Fruit fly (Drosophila melanogaster) whole organism, embryonic: ENCODE results near the gene chic.

Source experiments
- CG10267 ChIP-seq: fragments of 200-800 bp; sonication (Bioruptor generic); optimal IDR thresholded peaks from 2 replicates; lab custom pipeline; 2018; ENCODE audit warnings: missing biosample characterization, mild to moderate bottlenecking, missing genetic modification characterization, moderate library complexity
- CG10431 ChIP-seq: fragments of 200-800 bp; sonication (Bioruptor generic); optimal IDR thresholded peaks from 3 replicates; lab custom pipeline; 2018; ENCODE audit warnings: missing biosample characterization, mild to moderate bottlenecking, missing genetic modification characterization
- CG11093 ChIP-seq: fragments of 200-800 bp; sonication (Bioruptor generic); IDR thresholded peaks from 3 replicates; pipeline ENCODE4 v1.3.6; 2022; ENCODE audit warnings: missing biosample characterization, missing genetic modification characterization
- CG11504 ChIP-seq: fragments of 200-800 bp; sonication (Bioruptor generic); optimal IDR thresholded peaks from 3 replicates; lab custom pipeline; 2019; ENCODE audit warnings: missing biosample characterization, mild to moderate bottlenecking, missing genetic modification characterization, moderate library complexity
- CG13296 ChIP-seq: fragments of 200-800 bp; sonication (Bioruptor generic); optimal IDR thresholded peaks from 3 replicates; lab custom pipeline; 2018; ENCODE audit warnings: missing biosample characterization, mild to moderate bottlenecking, missing genetic modification characterization
- CG15073 ChIP-seq: fragments of 200-800 bp; sonication (Bioruptor generic); optimal IDR thresholded peaks from 2 replicates; lab custom pipeline; 2016; ENCODE audit warnings: missing biosample characterization, missing genetic modification characterization
- CG15479 ChIP-seq: fragments of 200-800 bp; sonication (Bioruptor generic); optimal IDR thresholded peaks from 3 replicates; lab custom pipeline; 2019; ENCODE audit warnings: missing biosample characterization, mild to moderate bottlenecking, missing genetic modification characterization, moderate library complexity
- CG17829 ChIP-seq: fragments of 200-800 bp; optimal IDR thresholded peaks from 2 replicates; lab custom pipeline; 2019; ENCODE audit warnings: missing biosample characterization, mild to moderate bottlenecking, missing genetic modification characterization, moderate library complexity
- CG18011 ChIP-seq: fragments of 200-800 bp; sonication (Bioruptor generic); optimal IDR thresholded peaks from 2 replicates; lab custom pipeline; 2017; ENCODE audit warnings: missing biosample characterization, missing genetic modification characterization, mild to moderate bottlenecking, moderate library complexity, missing genotype
- CG2120 ChIP-seq: fragments of 200-800 bp; sonication (Bioruptor generic); optimal IDR thresholded peaks from 3 replicates; lab custom pipeline; 2016; ENCODE audit warnings: missing biosample characterization, missing genetic modification characterization
- CG2199 ChIP-seq: fragments of 200-800 bp; sonication (Bioruptor generic); IDR thresholded peaks from 3 replicates; pipeline ENCODE4 v1.3.6; 2022; ENCODE audit warnings: missing biosample characterization, missing genetic modification characterization
- CG2202 ChIP-seq: fragments of 200-800 bp; sonication (Bioruptor generic); optimal IDR thresholded peaks from 2 replicates; lab custom pipeline; 2018; ENCODE audit warnings: missing biosample characterization, mild to moderate bottlenecking, missing genetic modification characterization
- CG30431 ChIP-seq: fragments of 200-800 bp; sonication (Bioruptor generic); optimal IDR thresholded peaks from 2 replicates; lab custom pipeline; 2017; ENCODE audit warnings: missing biosample characterization, missing genetic modification characterization
- CG32767 ChIP-seq: fragments of 200-800 bp; sonication (Bioruptor generic); IDR thresholded peaks from 2 replicates; pipeline ENCODE4 v1.3.6; 2022; ENCODE audit warnings: missing biosample characterization, missing genetic modification characterization
- CG32772 ChIP-seq: fragments of 200-800 bp; sonication (Bioruptor generic); IDR thresholded peaks from 2 replicates; pipeline ENCODE4 v1.3.6; 2022; ENCODE audit warnings: missing biosample characterization, missing genetic modification characterization
- CG4820 ChIP-seq: fragments of 200-800 bp; sonication (Bioruptor generic); optimal IDR thresholded peaks from 3 replicates; lab custom pipeline; 2016; ENCODE audit warnings: missing biosample characterization, missing genetic modification characterization
- CG6683 ChIP-seq: fragments of 200-800 bp; sonication (Bioruptor generic); optimal IDR thresholded peaks from 2 replicates; lab custom pipeline; 2017; ENCODE audit warnings: missing biosample characterization, mild to moderate bottlenecking, missing genetic modification characterization, missing genetic modification reagents
- CG6854 ChIP-seq: fragments of 200-800 bp; sonication (Bioruptor generic); optimal IDR thresholded peaks from 3 replicates; lab custom pipeline; 2017; ENCODE audit warnings: missing biosample characterization, mild to moderate bottlenecking, missing genetic modification characterization
- CG8478 ChIP-seq: fragments of >200 bp; optimal IDR thresholded peaks from 2 replicates; lab custom pipeline; 2018
- CG9817 ChIP-seq: fragments of 200-800 bp; sonication (Bioruptor generic); optimal IDR thresholded peaks from 2 replicates; lab custom pipeline; 2018; ENCODE audit warnings: missing biosample characterization, mild to moderate bottlenecking, missing genetic modification characterization, moderate library complexity
- CTCF ChIP-seq: fragments of 200-800 bp; sonication (Bioruptor generic); optimal IDR thresholded peaks from 2 replicates; lab custom pipeline; 2017; ENCODE audit warnings: missing biosample characterization, mild to moderate bottlenecking, missing genetic modification characterization, moderate library complexity
- Camta ChIP-seq: fragments of 200-800 bp; sonication (Bioruptor generic); optimal IDR thresholded peaks from 2 replicates; lab custom pipeline; 2016; ENCODE audit warnings: missing biosample characterization, missing genetic modification characterization
- H15 ChIP-seq: fragments of 200-800 bp; sonication (Bioruptor generic); IDR thresholded peaks from 3 replicates; pipeline ENCODE4 v1.3.6; 2022; ENCODE audit warnings: missing biosample characterization, missing genetic modification characterization
- HLHmδ ChIP-seq: fragments of 200-800 bp; sonication (Bioruptor generic); optimal IDR thresholded peaks from 2 replicates; lab custom pipeline; 2018; ENCODE audit warnings: missing biosample characterization, mild to moderate bottlenecking, missing genetic modification characterization, moderate library complexity
- Hmr ChIP-seq: fragments of 200-800 bp; sonication (Bioruptor generic); optimal IDR thresholded peaks from 3 replicates; lab custom pipeline; 2017; ENCODE audit warnings: mild to moderate bottlenecking, missing biosample characterization, missing genetic modification reagents, missing genetic modification characterization
- Jarid2 ChIP-seq: fragments of 200-800 bp; sonication (Bioruptor generic); optimal IDR thresholded peaks from 3 replicates; lab custom pipeline; 2017; ENCODE audit warnings: mild to moderate bottlenecking, missing biosample characterization, missing genetic modification reagents, missing genetic modification characterization
- Mes4 ChIP-seq: fragments of 200-800 bp; sonication (Bioruptor generic); optimal IDR thresholded peaks from 2 replicates; lab custom pipeline; 2016; ENCODE audit warnings: missing biosample characterization, missing genetic modification characterization
- Mrtf ChIP-seq: fragments of 200-800 bp; sonication (Bioruptor generic); IDR thresholded peaks from 3 replicates; pipeline ENCODE4 v1.3.6; 2022; ENCODE audit warnings: missing biosample characterization, missing genetic modification characterization
- Neu2 ChIP-seq: fragments of 200-800 bp; sonication (Bioruptor generic); optimal IDR thresholded peaks from 3 replicates; lab custom pipeline; 2016; ENCODE audit warnings: missing biosample characterization, missing genetic modification characterization, borderline replicate concordance
- Pdp1 ChIP-seq, 2 experiments: fragments of 200-800 bp; sonication (Bioruptor generic); optimal IDR thresholded peaks; 3 replicates each; lab custom pipeline; 2016; ENCODE audit warnings: missing biosample characterization in 2 of 2, missing genetic modification characterization in 2 of 2, mild to moderate bottlenecking in 1 of 2, moderate library complexity in 1 of 2
- Rx ChIP-seq: fragments of 200-800 bp; sonication (Bioruptor generic); IDR thresholded peaks from 2 replicates; pipeline ENCODE4 v1.3.6; 2022; ENCODE audit warnings: missing biosample characterization, missing genetic modification characterization
- Sry-β ChIP-seq: fragments of 200-800 bp; sonication (Bioruptor generic); optimal IDR thresholded peaks from 2 replicates; lab custom pipeline; 2018; ENCODE audit warnings: missing biosample characterization, mild to moderate bottlenecking, missing genetic modification characterization, moderate library complexity
- Taf1 ChIP-seq: fragments of 200-800 bp; sonication (Bioruptor generic); IDR thresholded peaks from 2 replicates; pipeline ENCODE4 v1.3.6; 2022; ENCODE audit warnings: missing biosample characterization, missing genetic modification characterization
- abd-A ChIP-seq: fragments of 200-800 bp; sonication (Bioruptor generic); optimal IDR thresholded peaks from 3 replicates; lab custom pipeline; 2019; ENCODE audit warnings: missing biosample characterization, mild to moderate bottlenecking, missing genetic modification characterization, moderate library complexity
- cg ChIP-seq: fragments of 200-800 bp; sonication (Bioruptor generic); optimal IDR thresholded peaks from 3 replicates; lab custom pipeline; 2019; ENCODE audit warnings: missing biosample characterization, mild to moderate bottlenecking, missing genetic modification characterization, moderate library complexity
- ci ChIP-seq: fragments of 200-800 bp; sonication (Bioruptor generic); IDR thresholded peaks from 3 replicates; pipeline ENCODE4 v1.3.6; 2022; ENCODE audit warnings: missing biosample characterization, missing genetic modification characterization
- fd102C ChIP-seq: fragments of 200-800 bp; sonication (Bioruptor generic); optimal IDR thresholded peaks from 2 replicates; lab custom pipeline; 2018; ENCODE audit warnings: missing biosample characterization, mild to moderate bottlenecking, missing genetic modification characterization, moderate library complexity
- ftz-f1 ChIP-seq: fragments of 200-800 bp; sonication (Bioruptor generic); optimal IDR thresholded peaks from 2 replicates; lab custom pipeline; 2016; ENCODE audit warnings: missing biosample characterization, missing genetic modification characterization
- gfzf ChIP-seq: fragments of 200-800 bp; sonication (Bioruptor generic); optimal IDR thresholded peaks from 2 replicates; lab custom pipeline; 2016; ENCODE audit warnings: missing biosample characterization, mild to moderate bottlenecking, missing genetic modification characterization, moderate library complexity
- hb ChIP-seq: fragments of 200-800 bp; sonication (Bioruptor generic); IDR thresholded peaks from 3 replicates; pipeline ENCODE4 v1.3.6; 2022; ENCODE audit warnings: missing biosample characterization, missing genetic modification characterization; ENCODE audit not compliant: partially characterized antibody
- mirr ChIP-seq: fragments of 200-800 bp; sonication (Bioruptor generic); optimal IDR thresholded peaks from 3 replicates; lab custom pipeline; 2018; ENCODE audit warnings: missing biosample characterization, mild to moderate bottlenecking, missing genetic modification characterization
- nerfin-2 ChIP-seq: fragments of 200-800 bp; sonication (Bioruptor generic); IDR thresholded peaks from 2 replicates; pipeline ENCODE4 v1.3.6; 2022; ENCODE audit warnings: missing biosample characterization, missing genetic modification characterization; ENCODE audit not compliant: partially characterized antibody
- otp ChIP-seq: fragments of 200-800 bp; sonication (Bioruptor generic); IDR thresholded peaks from 3 replicates; pipeline ENCODE4, ENCODE4 v1.3.6; 2022; ENCODE audit warnings: missing biosample characterization, missing genetic modification characterization
- psq ChIP-seq: fragments of 200-800 bp; sonication (Bioruptor generic); optimal IDR thresholded peaks from 2 replicates; lab custom pipeline; 2017; ENCODE audit warnings: missing biosample characterization, missing genetic modification characterization
- ranshi ChIP-seq: fragments of 200-800 bp; sonication (Bioruptor generic); IDR thresholded peaks from 2 replicates; pipeline ENCODE4 v1.3.6; 2022; ENCODE audit warnings: missing biosample characterization, missing genetic modification characterization
- repo ChIP-seq: fragments of 200-800 bp; sonication (Bioruptor generic); optimal IDR thresholded peaks from 2 replicates; lab custom pipeline; 2016; ENCODE audit warnings: missing biosample characterization, missing genetic modification characterization
- run ChIP-seq: fragments of 200-800 bp; sonication (Bioruptor generic); optimal IDR thresholded peaks from 3 replicates; lab custom pipeline; 2018; ENCODE audit warnings: missing biosample characterization, mild to moderate bottlenecking, missing genetic modification characterization
- scrt ChIP-seq: fragments of 200-800 bp; sonication (Bioruptor generic); optimal IDR thresholded peaks from 2 replicates; lab custom pipeline; 2018; ENCODE audit warnings: missing biosample characterization, mild to moderate bottlenecking, missing genetic modification characterization, moderate library complexity
- sens ChIP-seq: fragments of 200-800 bp; sonication (Bioruptor generic); peaks from one replicate; lab custom pipeline; 2016; ENCODE audit warnings: missing biosample characterization, missing genetic modification characterization
- tap ChIP-seq: fragments of 200-800 bp; optimal IDR thresholded peaks from 3 replicates; lab custom pipeline; 2019; ENCODE audit warnings: missing biosample characterization, mild to moderate bottlenecking, missing genetic modification characterization, moderate library complexity
- ttk ChIP-seq: fragments of 200-800 bp; sonication (Bioruptor generic); IDR thresholded peaks from 2 replicates; pipeline ENCODE4 v2.1.2; 2022; ENCODE audit warnings: missing biosample characterization, missing genetic modification characterization

Gene chic

DNA sequence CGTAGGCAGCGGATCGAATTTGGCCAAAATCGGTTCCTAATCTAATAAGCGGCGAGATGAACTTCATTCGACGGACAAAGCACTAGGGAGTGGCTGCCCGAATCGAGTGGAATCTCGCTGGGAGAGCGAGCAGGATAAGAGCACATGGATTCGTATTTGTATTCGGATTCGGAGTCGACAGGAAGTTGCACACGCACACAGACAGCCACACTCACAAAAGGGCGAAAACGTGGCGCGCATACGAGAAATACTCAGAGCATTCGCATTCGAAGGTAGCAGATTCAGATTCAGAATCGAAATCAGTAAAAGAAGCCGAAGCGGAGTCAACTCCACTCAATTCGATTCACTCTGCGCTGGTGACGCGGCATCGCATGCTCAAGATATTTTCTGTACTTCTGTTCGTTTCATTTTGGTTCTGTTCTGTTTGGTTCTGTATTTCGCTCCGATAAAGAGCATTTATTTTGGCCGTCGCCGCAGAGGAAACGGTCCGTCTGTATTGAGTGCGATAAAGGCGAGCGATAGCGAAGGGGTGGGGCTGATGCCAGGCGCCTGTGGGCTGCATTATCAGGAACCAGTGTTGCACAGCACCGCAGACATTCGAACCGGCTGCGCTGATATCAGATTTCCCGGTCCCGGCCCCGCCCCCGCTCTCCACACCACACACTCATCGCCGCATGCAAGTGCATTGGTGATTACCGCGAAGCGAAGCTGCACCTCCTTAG lies 2.3 kb downstream of the chic start (continued):
- TF ChIP-seq ci (GFP tag; lab: Robert Waterston, UW) (no peak), hb (GFP tag; lab: Robert Waterston, UW) (no peak), scrt (GFP tag; lab: Kevin White, UChicago) (no peak), Sry-β (GFP tag; lab: Kevin White, UChicago) (no peak), CG11504 (no peak), Jarid2 (GFP tag; lab: Kevin White, UChicago) (no peak), mirr (GFP tag; lab: Kevin White, UChicago) (no peak), tap (tag; lab: Kevin White, UChicago) (no peak), CG2202 (tag; lab: Kevin White, UChicago) (no peak), Camta (GFP tag; lab: Kevin White, UChicago) (no peak), HLHmδ (GFP tag; lab: Kevin White, UChicago) (peak; percentile 45), ttk (GFP tag; lab: Robert Waterston, UW) (no peak), CG4820 (no peak), CG10431 (GFP tag; lab: Kevin White, UChicago) (no peak), CG6683 (GFP tag; lab: Kevin White, UChicago) (no peak), repo (GFP tag; lab: Kevin White, UChicago) (no peak), Neu2 (GFP tag; lab: Kevin White, UChicago) (no peak), CG17829 (tag; lab: Kevin White, UChicago) (no peak), CG15073 (no peak), CG13296 (GFP tag; lab: Kevin White, UChicago) (no peak), Mes4 (no peak), CG2199 (GFP tag; lab: Robert Waterston, UW) (no peak), Taf1 (GFP tag; lab: Robert Waterston, UW) (no peak), CG30431 (GFP tag; lab: Kevin White, UChicago) (no peak), ftz-f1 (no peak), run (tag; lab: Kevin White, UChicago) (no peak), CTCF (GFP tag; lab: Kevin White, UChicago) (no peak), abd-A (tag; lab: Kevin White, UChicago) (no peak), ranshi (no peak), CG2120 (GFP tag; lab: Kevin White, UChicago) (no peak), Hmr (GFP tag; lab: Kevin White, UChicago) (no peak), CG6854 (GFP tag; lab: Kevin White, UChicago) (no peak), CG11093 (GFP tag; lab: Robert Waterston, UW) (no peak), otp (GFP tag; lab: Robert Waterston, UW) (no peak), Mrtf (no peak), CG10267 (tag; lab: Kevin White, UChicago) (peak; percentile 85), nerfin-2 (GFP tag; lab: Robert Waterston, UW) (no peak), CG32772 (GFP tag; lab: Robert Waterston, UW) (no peak), fd102C (GFP tag; lab: Kevin White, UChicago) (no peak), CG15479 (peak; percentile 94), CG9817 (tag; lab: Kevin White, UChicago) (no peak), Pdp1 (GFP tag; optimal IDR thresholded peaks at IDR 0.05; lab: Kevin White, UChicago) (no peak), CG8478 (lab: Kevin White, UChicago) (peak; percentile 34), gfzf (GFP tag; lab: Kevin White, UChicago) (no peak), H15 (no peak), cg (GFP tag; lab: Kevin White, UChicago) (peak; percentile 22), sens (GFP tag; lab: Kevin White, UChicago) (peak; percentile 56), Rx (GFP tag; lab: Robert Waterston, UW) (no peak), CG32767 (GFP tag; lab: Robert Waterston, UW) (no peak), CG18011 (GFP tag; lab: Kevin White, UChicago) (no peak), psq (no peak)
